Worm (Caenorhabditis elegans) whole organism, late embryonic: ENCODE results near the gene sra-36.

Experiments used
- C08G9.2 ChIP-seq: sonication (generic microtip); optimal IDR thresholded peaks from 2 replicates; lab custom pipeline; 2016; ENCODE audit warnings: mild to moderate bottlenecking, missing genetic modification characterization, moderate library complexity, missing compliant biosample characterization
- C38D4.7 ChIP-seq: fragments of 200-800 bp; sonication (Bioruptor generic); optimal IDR thresholded peaks from 2 replicates; lab custom pipeline; 2018; ENCODE audit warnings: mild to moderate bottlenecking, missing genetic modification characterization, moderate library complexity, missing compliant biosample characterization
- F13H6.1 ChIP-seq: sonication (generic microtip); optimal IDR thresholded peaks from 2 replicates; lab custom pipeline; 2016; ENCODE audit warnings: missing genetic modification characterization, missing compliant biosample characterization
- T23F11.4 ChIP-seq: fragments of 200-800 bp; sonication (Bioruptor generic); optimal IDR thresholded peaks from 2 replicates; lab custom pipeline; 2018; ENCODE audit warnings: mild to moderate bottlenecking, missing genetic modification characterization, missing compliant biosample characterization
- ceh-14 ChIP-seq: sonication (generic microtip); optimal IDR thresholded peaks from 2 replicates; lab custom pipeline; 2016; ENCODE audit warnings: missing genotype, missing genetic modification characterization, missing compliant biosample characterization
- ceh-31 ChIP-seq: sonication (generic microtip); optimal IDR thresholded peaks from 2 replicates; lab custom pipeline; 2016; ENCODE audit warnings: missing genetic modification characterization, missing compliant biosample characterization
- ceh-34 ChIP-seq: sonication (generic microtip); optimal IDR thresholded peaks from 2 replicates; lab custom pipeline; 2016; ENCODE audit warnings: mild to moderate bottlenecking, missing genetic modification characterization, missing compliant biosample characterization
- ceh-48 ChIP-seq: sonication (generic microtip); optimal IDR thresholded peaks from 2 replicates; lab custom pipeline; 2016; ENCODE audit warnings: missing genetic modification characterization, inconsistent platforms, missing compliant biosample characterization
- ceh-9 ChIP-seq: sonication (generic microtip); optimal IDR thresholded peaks from 2 replicates; lab custom pipeline; 2016; ENCODE audit warnings: mild to moderate bottlenecking, missing genetic modification characterization, inconsistent platforms, missing compliant biosample characterization
- dmd-4 ChIP-seq: sonication (generic microtip); optimal IDR thresholded peaks from 2 replicates; lab custom pipeline; 2016; ENCODE audit warnings: borderline replicate concordance, missing genetic modification characterization, missing compliant biosample characterization
- dve-1 ChIP-seq: sonication (generic microtip); optimal IDR thresholded peaks from 2 replicates; lab custom pipeline; 2017; ENCODE audit warnings: antibody characterized with exemption, mild to moderate bottlenecking, missing genetic modification characterization, missing compliant biosample characterization
- elt-2 ChIP-seq: sonication (generic microtip); optimal IDR thresholded peaks from 2 replicates; lab custom pipeline; 2016; ENCODE audit warnings: missing genetic modification reagents, missing genetic modification characterization, missing compliant biosample characterization
- elt-4 ChIP-seq: sonication (generic microtip); optimal IDR thresholded peaks from 2 replicates; lab custom pipeline; 2016; ENCODE audit warnings: missing genetic modification characterization, missing compliant biosample characterization
- ets-4 ChIP-seq: sonication (generic microtip); optimal IDR thresholded peaks from 2 replicates; lab custom pipeline; 2016; ENCODE audit warnings: missing genetic modification characterization, missing compliant biosample characterization
- eyg-1 ChIP-seq: sonication (generic microtip); optimal IDR thresholded peaks from 2 replicates; lab custom pipeline; 2016; ENCODE audit warnings: missing genotype, missing genetic modification characterization, missing compliant biosample characterization
- fkh-6 ChIP-seq: sonication (generic microtip); optimal IDR thresholded peaks from 2 replicates; lab custom pipeline; 2016; ENCODE audit warnings: missing genetic modification characterization, missing compliant biosample characterization
- gmeb-2 ChIP-seq: sonication (generic microtip); optimal IDR thresholded peaks from 2 replicates; lab custom pipeline; 2016; ENCODE audit warnings: missing genetic modification characterization, inconsistent platforms, missing compliant biosample characterization
- hlh-13 ChIP-seq: fragments of 200-800 bp; sonication (Bioruptor generic); optimal IDR thresholded peaks from 2 replicates; lab custom pipeline; 2018; ENCODE audit warnings: mild to moderate bottlenecking, missing genetic modification characterization, missing compliant biosample characterization
- hlh-15 ChIP-seq: sonication (generic microtip); optimal IDR thresholded peaks from 2 replicates; lab custom pipeline; 2016; ENCODE audit warnings: missing genetic modification characterization, missing compliant biosample characterization
- hlh-8 ChIP-seq: sonication (generic microtip); optimal IDR thresholded peaks from 2 replicates; lab custom pipeline; 2016; ENCODE audit warnings: missing genotype, missing genetic modification characterization, missing compliant biosample characterization
- lim-6 ChIP-seq: sonication (generic microtip); optimal IDR thresholded peaks from 2 replicates; lab custom pipeline; 2016; ENCODE audit warnings: missing genetic modification characterization, missing compliant biosample characterization
- lin-11 ChIP-seq: fragments of 200-800 bp; sonication (Bioruptor generic); optimal IDR thresholded peaks from 2 replicates; lab custom pipeline; 2018; ENCODE audit warnings: mild to moderate bottlenecking, missing genetic modification characterization, missing compliant biosample characterization
- mec-3 ChIP-seq: sonication (generic microtip); optimal IDR thresholded peaks from 2 replicates; lab custom pipeline; 2016; ENCODE audit warnings: borderline replicate concordance, missing genetic modification characterization, missing compliant biosample characterization
- nfya-1 ChIP-seq: sonication (generic microtip); optimal IDR thresholded peaks from 2 replicates; lab custom pipeline; 2017; ENCODE audit warnings: missing genetic modification characterization, mild to moderate bottlenecking, missing compliant biosample characterization, antibody characterized with exemption, moderate library complexity
- nhr-11 ChIP-seq: fragments of 150-350 bp; optimal IDR thresholded peaks from 2 replicates; lab custom pipeline; 2014; ENCODE audit warnings: missing biosample characterization, missing genetic modification characterization
- npax-4 ChIP-seq: sonication (generic microtip); optimal IDR thresholded peaks from 2 replicates; lab custom pipeline; 2016; ENCODE audit warnings: missing genetic modification characterization, missing compliant biosample characterization
- odd-2 ChIP-seq: sonication (generic microtip); optimal IDR thresholded peaks from 2 replicates; lab custom pipeline; 2017; ENCODE audit warnings: antibody characterized with exemption, mild to moderate bottlenecking, missing genetic modification characterization, missing compliant biosample characterization
- pax-1 ChIP-seq: fragments of 150-350 bp; optimal IDR thresholded peaks from 2 replicates; lab custom pipeline; 2014; ENCODE audit warnings: missing biosample characterization, missing genetic modification characterization
- pha-2 ChIP-seq: sonication (generic microtip); optimal IDR thresholded peaks from 2 replicates; lab custom pipeline; 2017; ENCODE audit warnings: mild to moderate bottlenecking, missing genetic modification characterization, missing compliant biosample characterization
- pqm-1 ChIP-seq: sonication (generic microtip); optimal IDR thresholded peaks from 2 replicates; lab custom pipeline; 2016; ENCODE audit warnings: missing genetic modification characterization, missing compliant biosample characterization
- ref-2 ChIP-seq: sonication (generic microtip); optimal IDR thresholded peaks from 2 replicates; lab custom pipeline; 2016; ENCODE audit warnings: missing genetic modification characterization, missing compliant biosample characterization
- rnt-1 ChIP-seq: sonication (generic microtip); optimal IDR thresholded peaks from 2 replicates; lab custom pipeline; 2016; ENCODE audit warnings: missing genetic modification characterization, missing compliant biosample characterization
- sdc-2 ChIP-seq: sonication (generic microtip); optimal IDR thresholded peaks from 2 replicates; lab custom pipeline; 2016; ENCODE audit warnings: missing genotype, missing genetic modification characterization, missing compliant biosample characterization
- sox-2 ChIP-seq: fragments of 200-800 bp; sonication (Bioruptor generic); IDR thresholded peaks from 2 replicates; pipeline ENCODE4 v1.3.6; 2022; ENCODE audit warnings: missing genetic modification reagents, missing genetic modification characterization, missing compliant biosample characterization
- syd-9 ChIP-seq: sonication (generic microtip); optimal IDR thresholded peaks from 2 replicates; lab custom pipeline; 2016; ENCODE audit warnings: mild to moderate bottlenecking, missing genetic modification characterization, moderate library complexity, missing compliant biosample characterization
- tbx-2 ChIP-seq: sonication (generic microtip); optimal IDR thresholded peaks from 2 replicates; lab custom pipeline; 2016; ENCODE audit warnings: missing genetic modification characterization, missing compliant biosample characterization
- tbx-7 ChIP-seq: sonication (generic microtip); optimal IDR thresholded peaks from 2 replicates; lab custom pipeline; 2016; ENCODE audit warnings: missing genotype, missing genetic modification characterization, missing compliant biosample characterization
- ttx-3 ChIP-seq: sonication (generic microtip); optimal IDR thresholded peaks from 2 replicates; lab custom pipeline; 2016; ENCODE audit warnings: missing genetic modification reagents, missing genetic modification characterization, missing compliant biosample characterization
- unc-86 ChIP-seq: sonication (generic microtip); optimal IDR thresholded peaks from 2 replicates; lab custom pipeline; 2016; ENCODE audit warnings: missing genetic modification characterization, missing compliant biosample characterization

The sra-36 gene

DNA sequence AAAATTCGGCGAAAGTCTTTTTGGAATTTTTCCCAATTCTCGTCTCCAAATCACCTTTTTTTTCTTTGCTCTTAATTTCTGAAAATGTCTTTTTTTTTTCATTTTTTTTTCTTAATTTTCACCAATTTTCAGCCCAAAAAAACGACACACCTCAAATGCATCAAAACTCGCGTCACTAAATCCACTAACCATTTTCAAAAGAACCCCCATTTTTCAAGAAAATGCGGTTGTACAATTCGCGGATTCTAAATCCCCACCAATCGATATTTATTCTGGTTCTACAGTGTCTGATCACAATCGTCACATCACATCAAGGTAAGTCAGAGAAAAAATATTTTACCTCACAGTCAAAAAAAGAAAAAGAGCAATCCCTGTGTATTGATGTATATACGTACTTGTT is 31.3 kb upstream of the sra-36 start, which contains the start of gene vab-1:
TSS of gene vab-1 (plus strand) at position 133 of the 400 bp plus-strand sequence.
- TF ChIP-seq pha-2 (tag; lab: Kevin White, UChicago) = no peak
- TF ChIP-seq pax-1 (tag; lab: Kevin White, UChicago) = no peak
- TF ChIP-seq lim-6 (tag; lab: Kevin White, UChicago) = no peak
- TF ChIP-seq pqm-1 (tag; lab: Kevin White, UChicago) = no peak
- TF ChIP-seq, all 69 proteins: peak for 0

DNA sequence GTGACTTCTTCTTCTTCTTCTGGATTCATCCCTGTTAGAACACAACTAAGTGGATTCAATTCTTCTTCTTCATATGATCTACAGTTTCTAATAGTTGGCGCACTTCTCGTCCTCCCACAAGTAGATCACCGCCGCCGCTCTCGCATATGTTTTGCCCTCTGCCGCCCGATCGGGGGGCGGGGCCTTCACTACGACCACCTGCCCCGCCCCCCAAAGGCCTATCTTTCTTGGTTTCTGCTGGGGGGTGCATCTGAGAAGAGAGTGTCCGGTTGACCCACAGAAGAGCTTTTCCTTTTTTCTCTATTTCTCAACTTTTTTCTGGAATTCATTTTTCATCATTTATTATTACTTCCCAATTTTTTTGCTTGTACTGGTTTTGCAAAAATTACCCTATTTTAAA is 30.6 kb upstream of the sra-36 start:
- TF ChIP-seq ceh-31 (tag; lab: Kevin White, UChicago) (peak; percentile 38), rnt-1 (tag; lab: Kevin White, UChicago) (no peak), elt-2 (tag; lab: Kevin White, UChicago) (peak; percentile 33), nfya-1 (tag; lab: Kevin White, UChicago) (peak; percentile 23), hlh-15 (tag; lab: Kevin White, UChicago) (no peak), dmd-4 (tag; lab: Kevin White, UChicago) (no peak), unc-86 (peak; percentile 20), syd-9 (tag; lab: Kevin White, UChicago) (no peak), npax-4 (tag; lab: Kevin White, UChicago) (no peak), sdc-2 (tag; lab: Kevin White, UChicago) (no peak), ref-2 (peak; percentile 1), lin-11 (no peak), eyg-1 (tag; lab: Kevin White, UChicago) (no peak), mec-3 (no peak), tbx-7 (tag; lab: Kevin White, UChicago) (no peak), C08G9.2 (tag; lab: Kevin White, UChicago) (peak; percentile 2), ceh-34 (peak; percentile 1), ceh-9 (tag; lab: Kevin White, UChicago) (no peak), fkh-6 (tag; lab: Kevin White, UChicago) (no peak), ceh-14 (tag; lab: Kevin White, UChicago) (no peak), tbx-2 (tag; lab: Kevin White, UChicago) (peak; percentile 11), nhr-11 (tag; lab: Kevin White, UChicago) (no peak), odd-2 (no peak)

DNA sequence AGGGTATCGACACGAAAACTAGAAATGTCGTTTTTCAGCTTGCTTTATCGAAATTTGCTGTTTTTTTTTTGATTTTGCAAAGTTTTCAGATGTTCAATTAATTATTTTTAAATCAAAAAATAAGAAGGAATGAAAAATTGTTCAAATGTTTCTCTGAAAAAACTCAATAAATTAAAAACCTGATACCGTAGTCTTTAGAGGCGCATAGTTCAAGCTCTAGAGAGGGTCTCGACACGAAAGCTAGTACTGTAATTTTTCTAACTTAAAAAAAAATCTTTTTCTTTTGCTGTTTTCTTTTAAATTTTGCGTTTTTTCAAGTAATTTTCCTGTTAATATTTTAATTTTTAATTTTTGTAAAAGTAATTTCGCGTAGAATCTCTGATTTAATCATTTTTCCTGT is 25.7 kb upstream of the sra-36 start:
- TF ChIP-seq T23F11.4 (GFP tag; lab: Kevin White, UChicago) (no peak), dve-1 (tag; lab: Kevin White, UChicago) (no peak), F13H6.1 (tag; lab: Kevin White, UChicago) (no peak)

DNA sequence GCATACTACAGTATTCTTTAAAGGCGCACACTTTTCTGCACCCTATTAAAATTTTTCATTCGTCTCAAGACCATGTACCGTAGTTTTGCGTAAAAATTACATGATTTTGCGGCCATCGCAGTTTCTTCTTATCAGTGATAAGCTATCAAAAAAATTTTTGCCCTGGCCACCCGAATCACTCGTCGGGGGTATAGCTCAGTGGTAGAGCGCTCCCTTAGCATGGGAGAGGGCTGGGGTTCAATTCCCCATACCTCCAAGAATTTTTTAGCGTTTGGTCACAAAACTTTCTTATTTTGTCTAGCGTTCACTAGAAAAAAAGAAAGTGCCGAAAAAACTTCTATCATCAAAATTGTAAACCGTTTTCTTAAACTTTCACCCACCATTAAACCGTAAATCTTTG is 24.7 kb upstream of the sra-36 start:
- TF ChIP-seq elt-2 (tag; lab: Kevin White, UChicago) (peak; percentile 71), elt-4 (tag; lab: Kevin White, UChicago) (no peak)
- TF ChIP-seq, all 69 proteins: peak for 1

DNA sequence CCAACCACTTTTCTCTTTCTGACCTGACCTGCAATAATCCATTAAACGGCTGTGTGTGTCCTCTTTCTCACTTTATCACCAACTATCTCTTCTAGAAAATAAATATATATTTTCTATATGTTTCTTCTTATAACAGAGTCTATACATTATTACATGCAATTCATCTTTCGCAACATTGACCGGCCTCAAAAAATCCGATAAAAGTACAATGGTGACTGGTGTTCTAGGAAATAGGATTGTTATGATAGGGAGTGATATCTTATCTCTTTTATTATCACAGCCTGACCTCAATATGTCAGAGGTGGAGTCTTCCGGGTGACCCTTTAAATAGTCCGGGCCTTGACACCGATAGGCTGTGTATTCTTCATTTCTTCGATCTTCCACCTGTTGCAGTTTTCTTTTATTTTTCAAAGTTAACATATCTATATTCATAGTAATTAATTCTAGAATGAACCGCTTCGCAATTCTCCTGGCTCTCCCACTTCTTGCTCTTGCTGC is 22.0 kb upstream of the sra-36 start, which contains the start of gene dao-2:
TSS of gene dao-2 (plus strand) at position 448 of the 498 bp plus-strand sequence.
- TF ChIP-seq lim-6 (tag; lab: Kevin White, UChicago) (no peak), sox-2 (GFP tag; lab: Robert Waterston, UW) (no peak), elt-2 (tag; lab: Kevin White, UChicago) (peak; percentile 95)

DNA sequence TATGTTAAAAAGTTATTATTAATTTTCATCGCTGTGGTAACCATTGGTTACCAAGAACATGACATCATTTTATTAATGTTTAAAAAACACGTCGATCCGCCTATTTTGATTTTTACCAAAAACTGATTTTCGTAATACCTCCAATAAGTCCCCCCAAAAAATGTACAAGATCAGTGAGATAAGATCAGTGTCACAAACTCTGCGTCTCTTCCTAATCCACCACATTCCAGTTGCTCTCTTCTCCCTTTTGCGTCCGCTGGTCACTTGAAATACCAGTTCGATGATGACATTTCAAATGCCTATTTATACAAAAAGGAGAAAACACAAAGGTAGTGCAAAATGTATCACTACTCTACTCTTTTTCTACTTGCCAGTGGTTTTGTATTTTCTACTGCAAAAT is 19.5 kb upstream of the sra-36 start, which contains the start of gene M03A1.8:
TSS of gene M03A1.8 (plus strand) at position 269 of the 400 bp plus-strand sequence.
- TF ChIP-seq hlh-13 (GFP tag; lab: Kevin White, UChicago) = no peak
- no peak for TF ChIP-seq sox-2 (GFP tag; lab: Robert Waterston, UW)
- TF ChIP-seq hlh-8 (tag; lab: Kevin White, UChicago) = no peak
- no peak for TF ChIP-seq elt-2 (tag; lab: Kevin White, UChicago)
- no peak for TF ChIP-seq gmeb-2 (tag; lab: Kevin White, UChicago)
- no peak for TF ChIP-seq ttx-3 (tag; lab: Kevin White, UChicago)
- TF ChIP-seq ets-4 (tag; lab: Kevin White, UChicago) = no peak
- no peak for TF ChIP-seq ceh-48 (tag; lab: Kevin White, UChicago)
- no peak for TF ChIP-seq C38D4.7 (GFP tag; lab: Kevin White, UChicago)
